Fruit fly (Drosophila melanogaster) whole organism, wandering third instar larva: ENCODE results near the gene Lsp1gamma.

Source experiments
- CG9705 ChIP-seq: fragments of 200-800 bp; sonication (Bioruptor generic); optimal IDR thresholded peaks from 2 replicates; lab custom pipeline; 2018; ENCODE audit warnings: missing biosample characterization, mild to moderate bottlenecking, missing genetic modification characterization
- Dfd ChIP-seq: fragments of >200 bp; optimal IDR thresholded peaks from 2 replicates; lab custom pipeline; 2017; ENCODE audit warnings: missing biosample characterization, missing genetic modification characterization
- Hr83 ChIP-seq: fragments of 200-300 bp; sonication (Bioruptor generic); optimal IDR thresholded peaks from 2 replicates; lab custom pipeline; 2016; ENCODE audit warnings: missing biosample characterization, mild to moderate bottlenecking, missing genetic modification characterization, moderate library complexity; ENCODE audit not compliant: poor library complexity, severe bottlenecking
- Jra ChIP-seq: sonication (Bioruptor generic); optimal IDR thresholded peaks from 2 replicates; lab custom pipeline; 2016; ENCODE audit warnings: missing biosample characterization, missing genetic modification characterization
- Mio ChIP-seq: sonication (Bioruptor generic); optimal IDR thresholded peaks from 2 replicates; lab custom pipeline; 2016; ENCODE audit warnings: missing biosample characterization, missing genetic modification characterization
- Myc ChIP-seq: fragments of >200 bp; optimal IDR thresholded peaks from 2 replicates; lab custom pipeline; 2017
- N ChIP-seq: fragments of >200 bp; optimal IDR thresholded peaks from 2 replicates; lab custom pipeline; 2018; ENCODE audit warnings: missing biosample characterization, missing external identifiers, missing genetic modification characterization
- OdsH ChIP-seq: fragments of 200-800 bp; sonication (Bioruptor generic); optimal IDR thresholded peaks from 2 replicates; lab custom pipeline; 2016; ENCODE audit warnings: missing biosample characterization, mild to moderate bottlenecking, missing genetic modification characterization
- br ChIP-seq: fragments of 200-800 bp; sonication (Bioruptor generic); optimal IDR thresholded peaks from 2 replicates; lab custom pipeline; 2016; ENCODE audit warnings: missing biosample characterization, missing genetic modification characterization
- dmrt93B ChIP-seq: fragments of 200-800 bp; sonication (Bioruptor generic); optimal IDR thresholded peaks from 2 replicates; lab custom pipeline; 2018; ENCODE audit warnings: missing biosample characterization, mild to moderate bottlenecking, missing genetic modification characterization
- ey ChIP-seq: fragments of 200-800 bp; sonication (Bioruptor generic); optimal IDR thresholded peaks from 2 replicates; lab custom pipeline; 2016; ENCODE audit warnings: missing biosample characterization, missing genetic modification characterization
- h ChIP-seq: fragments of 200-800 bp; sonication (Bioruptor generic); optimal IDR thresholded peaks from 3 replicates; lab custom pipeline; 2016; ENCODE audit warnings: missing biosample characterization, mild to moderate bottlenecking, missing genetic modification characterization
- psq ChIP-seq: fragments of 200-800 bp; sonication (Bioruptor generic); optimal IDR thresholded peaks from 3 replicates; lab custom pipeline; 2017; ENCODE audit warnings: missing biosample characterization, mild to moderate bottlenecking, missing genetic modification characterization, moderate library complexity

DNA sequence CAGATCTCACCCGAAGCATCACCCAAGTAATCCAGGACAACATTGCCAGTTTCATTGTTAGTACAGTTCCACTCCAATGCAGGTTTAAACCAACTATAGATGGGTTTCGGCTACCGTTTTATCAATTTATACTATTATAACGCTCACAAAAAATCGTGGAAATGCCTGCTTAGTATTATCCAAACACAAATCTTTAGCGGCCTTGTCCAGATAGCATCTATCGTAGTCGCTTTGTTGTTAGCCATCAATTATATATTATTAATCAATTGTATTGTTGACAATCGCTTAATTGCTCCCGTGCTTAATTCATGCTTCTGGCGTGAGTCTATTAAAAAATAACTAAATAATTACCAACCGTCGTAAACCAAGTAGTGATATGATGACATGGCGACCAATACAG is 32.0 kb downstream of the Lsp1gamma start, which contains the start of gene CG12483:
- TF ChIP-seq Jra (GFP tag; lab: Kevin White, UChicago) (no peak), Mio (GFP tag; lab: Kevin White, UChicago) (no peak), psq (GFP tag; lab: Kevin White, UChicago) (no peak), Myc (lab: Kevin White, UChicago) (no peak), Hr83 (no peak), br (GFP tag; lab: Kevin White, UChicago) (no peak), N (GFP tag; lab: Kevin White, UChicago) (no peak), h (GFP tag; lab: Kevin White, UChicago) (no peak), OdsH (GFP tag; lab: Kevin White, UChicago) (no peak), CG9705 (GFP tag; lab: Kevin White, UChicago) (no peak), dmrt93B (GFP tag; lab: Kevin White, UChicago) (no peak), ey (no peak), Dfd (no peak)
